Fruit fly (Drosophila melanogaster): Measurements from ENCODE around the gene CG12395.

The CG12395 gene

dm6 chrX:16096488-16096887 lies 33.8 kb upstream of the CG12395 start (continued):
- peak; percentile 76 for TF ChIP-seq grn (GFP tag; optimal IDR thresholded peaks at IDR 0.05)
- TF ChIP-seq slp2 (GFP tag; optimal IDR thresholded peaks at IDR 0.05): no peak
- no peak for TF ChIP-seq CG15269 (tag; optimal IDR thresholded peaks at IDR 0.05)
- TF ChIP-seq CG15073 (GFP tag; optimal IDR thresholded peaks at IDR 0.05): no peak
- no peak for TF ChIP-seq vfl (GFP tag; optimal IDR thresholded peaks at IDR 0.05)
- TF ChIP-seq Ravus (GFP tag; IDR thresholded peaks at IDR 0.05): no peak
- TF ChIP-seq croc (GFP tag; conservative IDR thresholded peaks at IDR 0.05): no peak
- TF ChIP-seq ttk (GFP tag; IDR thresholded peaks at IDR 0.05): no peak
- TF ChIP-seq odd (GFP tag; optimal IDR thresholded peaks at IDR 0.05): no peak
- TF ChIP-seq CG17802 (tag; optimal IDR thresholded peaks at IDR 0.05): no peak
- no peak for TF ChIP-seq CG12744 (GFP tag; optimal IDR thresholded peaks at IDR 0.05)
- no peak for TF ChIP-seq CG3281 (GFP tag; optimal IDR thresholded peaks at IDR 0.05)
- TF ChIP-seq CG7745 (tag; optimal IDR thresholded peaks at IDR 0.05): no peak
- no peak for TF ChIP-seq run (tag; optimal IDR thresholded peaks at IDR 0.05)
- TF ChIP-seq Hand (GFP tag; optimal IDR thresholded peaks at IDR 0.05): no peak
- TF ChIP-seq phol (tag; optimal IDR thresholded peaks at IDR 0.05): peak; percentile 53
- no peak for TF ChIP-seq Trl (optimal IDR thresholded peaks at IDR 0.05)
- TF ChIP-seq Trl (GFP tag; optimal IDR thresholded peaks at IDR 0.05): no peak
- TF ChIP-seq B-H1 (GFP tag; IDR thresholded peaks at IDR 0.05): no peak
- peak; percentile 50 for TF ChIP-seq CG12769 (tag; optimal IDR thresholded peaks at IDR 0.05)
- TF ChIP-seq CG10462 (GFP tag; optimal IDR thresholded peaks at IDR 0.05): no peak
- no peak for TF ChIP-seq tap (tag; optimal IDR thresholded peaks at IDR 0.05)
- TF ChIP-seq CG1024 (GFP tag; IDR thresholded peaks at IDR 0.05): no peak
- no peak for TF ChIP-seq zfh1 (GFP tag; IDR thresholded peaks at IDR 0.05)
- no peak for TF ChIP-seq Stat92E (GFP tag; optimal IDR thresholded peaks at IDR 0.05)
- TF ChIP-seq Jarid2 (GFP tag; optimal IDR thresholded peaks at IDR 0.05): no peak
- no peak for TF ChIP-seq Doc2 (GFP tag; IDR thresholded peaks at IDR 0.05)
- no peak for TF ChIP-seq HHEX (GFP tag; optimal IDR thresholded peaks at IDR 0.05)
- no peak for TF ChIP-seq tin (GFP tag; optimal IDR thresholded peaks at IDR 0.05)
- no peak for TF ChIP-seq Fer1 (GFP tag; optimal IDR thresholded peaks at IDR 0.05)
- no peak for TF ChIP-seq en (GFP tag; optimal IDR thresholded peaks at IDR 0.05)
- peak; percentile 75 for TF ChIP-seq knrl (GFP tag; IDR thresholded peaks at IDR 0.05; ENCODE audit: partially characterized antibody)
- TF ChIP-seq Hr3 (GFP tag; optimal IDR thresholded peaks at IDR 0.05): no peak
- TF ChIP-seq Lhr (GFP tag; optimal IDR thresholded peaks at IDR 0.05): peak; percentile 82
- TF ChIP-seq CG4404 (GFP tag; IDR thresholded peaks at IDR 0.05): no peak
- no peak for TF ChIP-seq kah (GFP tag; optimal IDR thresholded peaks at IDR 0.05)
- peak; percentile 84 for TF ChIP-seq CG13287 (GFP tag; IDR thresholded peaks at IDR 0.05; ENCODE audit: partially characterized antibody)
- TF ChIP-seq ATbp (GFP tag; optimal IDR thresholded peaks at IDR 0.05): no peak
- TF ChIP-seq psq (GFP tag; optimal IDR thresholded peaks at IDR 0.05): no peak
- TF ChIP-seq Xrp1 (GFP tag; IDR thresholded peaks at IDR 0.05): no peak
- TF ChIP-seq p53 (GFP tag; optimal IDR thresholded peaks at IDR 0.05): no peak
- no peak for TF ChIP-seq ERR (GFP tag; optimal IDR thresholded peaks at IDR 0.05)
- no peak for TF ChIP-seq CG8281 (tag; optimal IDR thresholded peaks at IDR 0.05)
- no peak for TF ChIP-seq Mes4 (GFP tag; optimal IDR thresholded peaks at IDR 0.05)
- TF ChIP-seq bab2 (GFP tag; optimal IDR thresholded peaks at IDR 0.05): no peak
- TF ChIP-seq Fer2 (tag; optimal IDR thresholded peaks at IDR 0.05): no peak
- TF ChIP-seq Eip74EF (GFP tag; optimal IDR thresholded peaks at IDR 0.05): no peak
- no peak for TF ChIP-seq repo (GFP tag; optimal IDR thresholded peaks at IDR 0.05)
- no peak for TF ChIP-seq CG4282 (GFP tag; optimal IDR thresholded peaks at IDR 0.05)
- no peak for TF ChIP-seq Elba2 (GFP tag; optimal IDR thresholded peaks at IDR 0.05)
- no peak for TF ChIP-seq Hmx (GFP tag; optimal IDR thresholded peaks at IDR 0.05)
- no peak for TF ChIP-seq dmrt99B (tag; optimal IDR thresholded peaks at IDR 0.05)
